Worm (Caenorhabditis elegans) whole organism, young adult: ENCODE results near the gene cyb-1.

ENCODE experiments used
- B0261.1 ChIP-seq: sonication (generic microtip); optimal IDR thresholded peaks from 2 replicates; lab custom pipeline; 2016; ENCODE audit warnings: mild to moderate bottlenecking, missing genetic modification characterization, moderate library complexity, missing compliant biosample characterization
- C06A6.2 ChIP-seq: fragments of 200-800 bp; sonication (Bioruptor generic); conservative IDR thresholded peaks from 2 replicates; pipeline ENCODE4 v1.3.6; 2022; ENCODE audit warnings: missing genetic modification characterization, missing compliant biosample characterization
- D2030.7 ChIP-seq: fragments of 200-800 bp; sonication (Bioruptor generic); IDR thresholded peaks from 2 replicates; pipeline ENCODE4 v1.3.6; 2022; ENCODE audit warnings: missing genetic modification reagents, missing genetic modification characterization, missing compliant biosample characterization
- F22D6.2 ChIP-seq: sonication (generic microtip); optimal IDR thresholded peaks from 2 replicates; lab custom pipeline; 2016; ENCODE audit warnings: mild to moderate bottlenecking, missing genetic modification characterization, missing compliant biosample characterization
- F37B4.10 ChIP-seq: fragments of 200-800 bp; sonication (Bioruptor generic); IDR thresholded peaks from 2 replicates; pipeline ENCODE4 v1.3.6; 2022; ENCODE audit warnings: missing genetic modification characterization, missing compliant biosample characterization
- Y79H2A.3 ChIP-seq: fragments of 200-800 bp; sonication (Bioruptor generic); conservative IDR thresholded peaks from 2 replicates; pipeline ENCODE4 v1.3.6; 2022; ENCODE audit warnings: missing genetic modification reagents, missing genetic modification characterization, missing compliant biosample characterization
- atf-7 ChIP-seq: sonication (generic microtip); optimal IDR thresholded peaks from 2 replicates; lab custom pipeline; 2017; ENCODE audit warnings: mild to moderate bottlenecking, missing genetic modification characterization, missing compliant biosample characterization
- attf-5 ChIP-seq: fragments of 200-800 bp; sonication (Bioruptor generic); optimal IDR thresholded peaks from 2 replicates; lab custom pipeline; 2018; ENCODE audit warnings: mild to moderate bottlenecking, missing genetic modification characterization, missing compliant biosample characterization
- cebp-1 ChIP-seq, 2 experiments: fragments of 200-800 bp in 1 of 2; sonication (Bioruptor generic) in 1 of 2; sonication (generic microtip) in 1 of 2; IDR thresholded peaks in 1 of 2; optimal IDR thresholded peaks in 1 of 2; 2 replicates each; pipeline versions ENCODE4 v1.3.6 to Lab custom; 2017 to 2022; ENCODE audit warnings: missing compliant biosample characterization in 2 of 2, missing genetic modification characterization in 2 of 2, mild to moderate bottlenecking in 1 of 2, missing genetic modification reagents in 1 of 2, moderate library complexity in 1 of 2
- cebp-2 ChIP-seq: fragments of 200-800 bp; sonication (Bioruptor generic); IDR thresholded peaks from 2 replicates; pipeline ENCODE4 v1.3.6; 2022; ENCODE audit warnings: missing genetic modification characterization, missing compliant biosample characterization
- ceh-91 ChIP-seq: fragments of 200-800 bp; sonication (Bioruptor generic); IDR thresholded peaks from 2 replicates; pipeline ENCODE4 v1.3.6; 2022; ENCODE audit warnings: missing genetic modification reagents, missing genetic modification characterization, missing compliant biosample characterization
- efl-1 ChIP-seq: fragments of 150-350 bp; optimal IDR thresholded peaks from 2 replicates; lab custom pipeline; 2014; ENCODE audit warnings: missing biosample characterization, missing genetic modification reagents, missing genetic modification characterization
- egl-44 ChIP-seq: fragments of 200-800 bp; sonication (Bioruptor generic); IDR thresholded peaks from 2 replicates; pipeline ENCODE4 v1.3.6; 2022; ENCODE audit warnings: missing genetic modification reagents, missing genetic modification characterization, missing compliant biosample characterization
- fkh-3 ChIP-seq: sonication (generic microtip); optimal IDR thresholded peaks from 2 replicates; lab custom pipeline; 2016; ENCODE audit warnings: mild to moderate bottlenecking, missing genetic modification characterization, missing compliant biosample characterization
- him-1 ChIP-seq: sonication (generic microtip); optimal IDR thresholded peaks from 2 replicates; lab custom pipeline; 2016; ENCODE audit warnings: missing genotype, missing genetic modification reagents, missing genetic modification characterization, missing compliant biosample characterization
- hmg-1.2 ChIP-seq: fragments of 200-800 bp; sonication (Bioruptor generic); IDR thresholded peaks from 2 replicates; pipeline ENCODE4 v1.3.6; 2022; ENCODE audit warnings: missing genetic modification reagents, missing genetic modification characterization, missing compliant biosample characterization
- lin-35 ChIP-seq, 3 experiments: fragments of 150-350 bp in 2 of 3; sonication (generic microtip) in 1 of 3; optimal IDR thresholded peaks; 2 replicates each; lab custom pipeline; 2014 to 2018; ENCODE audit warnings: missing biosample characterization in 3 of 3, missing genetic modification characterization in 3 of 3, missing genetic modification reagents in 3 of 3
- lin-40 ChIP-seq: sonication (generic microtip); optimal IDR thresholded peaks from 2 replicates; lab custom pipeline; 2016; ENCODE audit warnings: missing genetic modification characterization, mild to moderate bottlenecking, missing compliant biosample characterization, missing genotype, missing genetic modification reagents
- madf-10 ChIP-seq: sonication (generic microtip); optimal IDR thresholded peaks from 2 replicates; lab custom pipeline; 2016; ENCODE audit warnings: mild to moderate bottlenecking, missing genetic modification characterization, missing compliant biosample characterization
- madf-6 ChIP-seq: fragments of 200-800 bp; sonication (Bioruptor generic); IDR thresholded peaks from 2 replicates; pipeline ENCODE4 v1.3.6; 2022; ENCODE audit warnings: missing genetic modification reagents, missing genetic modification characterization, missing compliant biosample characterization
- mel-28 ChIP-seq: sonication (generic microtip); optimal IDR thresholded peaks from 2 replicates; lab custom pipeline; 2016; ENCODE audit warnings: borderline replicate concordance, mild to moderate bottlenecking, missing genetic modification characterization, missing compliant biosample characterization
- mxl-1 ChIP-seq: sonication (generic microtip); optimal IDR thresholded peaks from 2 replicates; lab custom pipeline; 2016; ENCODE audit warnings: missing genetic modification characterization, missing compliant biosample characterization
- nfya-1 ChIP-seq: sonication (generic microtip); optimal IDR thresholded peaks from 2 replicates; lab custom pipeline; 2017; ENCODE audit warnings: antibody characterized with exemption, missing compliant biosample characterization, missing genetic modification characterization, borderline replicate concordance; ENCODE audit not compliant: insufficient read depth
- nfya-2 ChIP-seq: fragments of 200-800 bp; sonication (Bioruptor generic); IDR thresholded peaks from 2 replicates; pipeline ENCODE4 v1.3.6; 2022; ENCODE audit warnings: missing genetic modification reagents, missing genetic modification characterization, missing compliant biosample characterization
- nhr-90 ChIP-seq: sonication (generic microtip); optimal IDR thresholded peaks from 2 replicates; lab custom pipeline; 2016; ENCODE audit warnings: missing genotype, mild to moderate bottlenecking, missing genetic modification characterization, missing compliant biosample characterization
- pbrm-1 ChIP-seq: fragments of 200-800 bp; sonication (Bioruptor generic); IDR thresholded peaks from 2 replicates; pipeline ENCODE4 v1.3.6; 2022; ENCODE audit warnings: missing genetic modification reagents, missing genetic modification characterization, missing compliant biosample characterization
- pha-4 ChIP-seq: fragments of 150-350 bp; sonication (generic microtip); optimal IDR thresholded peaks from 2 replicates; lab custom pipeline; 2014; ENCODE audit warnings: missing biosample characterization, missing genetic modification reagents, missing genetic modification characterization
- rcor-1 ChIP-seq: fragments of 200-800 bp; sonication (Bioruptor generic); IDR thresholded peaks from 2 replicates; pipeline ENCODE4 v1.3.6; 2022; ENCODE audit warnings: missing genetic modification reagents, missing genetic modification characterization, missing compliant biosample characterization
- somi-1 ChIP-seq: fragments of 200-800 bp; sonication (Bioruptor generic); optimal IDR thresholded peaks from 2 replicates; lab custom pipeline; 2018; ENCODE audit warnings: mild to moderate bottlenecking, missing genetic modification characterization, missing compliant biosample characterization
- tbp1 ChIP-seq: fragments of 200-800 bp; sonication (Bioruptor generic); optimal IDR thresholded peaks from 2 replicates; lab custom pipeline; 2018; ENCODE audit warnings: mild to moderate bottlenecking, missing genetic modification characterization, missing compliant biosample characterization
- tlf-1 ChIP-seq: fragments of 200-800 bp; sonication (Bioruptor generic); optimal IDR thresholded peaks from 2 replicates; lab custom pipeline; 2018; ENCODE audit warnings: mild to moderate bottlenecking, missing genetic modification characterization, missing compliant biosample characterization
- unc-130 ChIP-seq: sonication (generic microtip); optimal IDR thresholded peaks from 2 replicates; lab custom pipeline; 2016; ENCODE audit warnings: missing genetic modification reagents, missing genetic modification characterization, missing compliant biosample characterization
- zfh-2 ChIP-seq: fragments of 200-800 bp; sonication (Bioruptor generic); conservative IDR thresholded peaks from 2 replicates; pipeline ENCODE4 v1.3.6; 2022; ENCODE audit warnings: missing genetic modification reagents, missing genetic modification characterization, missing compliant biosample characterization
- ztf-18 ChIP-seq: sonication (generic microtip); optimal IDR thresholded peaks from 2 replicates; lab custom pipeline; 2016; ENCODE audit warnings: missing genotype, mild to moderate bottlenecking, missing genetic modification characterization, missing compliant biosample characterization
- ztf-25 ChIP-seq: fragments of 200-800 bp; sonication (Bioruptor generic); IDR thresholded peaks from 2 replicates; pipeline ENCODE4 v1.3.6; 2022; ENCODE audit warnings: missing genetic modification reagents, missing genetic modification characterization, missing compliant biosample characterization
- ztf-26 ChIP-seq: sonication (generic microtip); optimal IDR thresholded peaks from 2 replicates; lab custom pipeline; 2017; ENCODE audit warnings: missing genetic modification characterization, missing compliant biosample characterization
- ztf-6 ChIP-seq: fragments of 200-800 bp; sonication (Bioruptor generic); IDR thresholded peaks from 2 replicates; pipeline ENCODE4 v1.3.6; 2022; ENCODE audit warnings: missing genetic modification reagents, missing genetic modification characterization, missing compliant biosample characterization

cyb-1 gene

DNA sequence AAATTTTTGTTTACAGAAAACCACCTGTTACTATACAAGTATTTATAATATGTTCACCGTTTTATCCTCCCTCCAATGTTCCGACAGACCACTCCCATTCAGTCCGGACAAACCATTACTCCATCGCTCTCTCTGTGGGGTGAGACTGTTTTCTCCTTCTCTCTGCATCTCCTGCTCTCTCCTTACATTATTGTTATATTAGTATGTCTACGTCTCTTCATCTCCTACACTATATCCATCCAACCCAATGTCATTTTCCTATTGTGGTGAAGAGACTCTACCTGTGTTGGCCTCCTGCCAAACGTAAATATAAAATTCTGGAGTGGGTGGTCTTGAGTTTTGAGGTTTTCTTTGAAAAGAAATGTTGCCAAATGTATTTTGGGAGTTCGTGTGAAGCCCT lies 20.4 kb upstream of the cyb-1 start:
- TF ChIP-seq mel-28 (tag; lab: Kevin White, UChicago) (no peak), mxl-1 (tag; lab: Kevin White, UChicago) (no peak), F37B4.10 (GFP tag; lab: Robert Waterston, UW) (no peak), hmg-1.2 (GFP tag; lab: Robert Waterston, UW) (peak; percentile 90), rcor-1 (no peak), B0261.1 (tag; lab: Kevin White, UChicago) (no peak)
- TF ChIP-seq, all 124 proteins: peak for 1

DNA sequence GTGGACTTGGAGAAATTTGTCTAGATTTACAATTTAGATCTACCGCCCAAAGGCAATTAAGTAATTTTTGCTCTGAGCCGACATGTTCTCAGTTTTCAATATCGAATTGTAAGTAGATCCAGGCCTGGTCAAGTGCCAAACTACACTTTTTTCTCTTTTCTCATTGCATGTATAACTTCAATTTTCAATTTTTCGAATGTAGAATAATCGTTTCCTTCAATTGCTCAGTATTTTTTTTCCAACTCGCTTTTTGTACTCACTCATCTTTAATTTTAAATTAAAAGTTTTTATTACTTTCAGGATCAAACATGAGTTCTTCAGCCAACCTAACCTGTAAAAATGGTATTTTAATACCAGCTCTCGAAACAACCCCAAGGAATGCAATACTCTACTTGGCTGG lies 18.7 kb upstream of the cyb-1 start, which contains the start of gene ncx-3:
ncx-3 (plus strand) TSS at position 301 of the 400 bp plus-strand sequence.
- TF ChIP-seq F22D6.2 (no peak), nfya-2 (GFP tag; lab: Robert Waterston, UW) (no peak), tbp1 (GFP tag; lab: Kevin White, UChicago) (no peak), tlf-1 (GFP tag; lab: Kevin White, UChicago) (no peak), pha-4 (tag; lab: Kevin White, UChicago) (no peak), cebp-2 (no peak), lin-40 (no peak), egl-44 (GFP tag; lab: Robert Waterston, UW) (no peak)

DNA sequence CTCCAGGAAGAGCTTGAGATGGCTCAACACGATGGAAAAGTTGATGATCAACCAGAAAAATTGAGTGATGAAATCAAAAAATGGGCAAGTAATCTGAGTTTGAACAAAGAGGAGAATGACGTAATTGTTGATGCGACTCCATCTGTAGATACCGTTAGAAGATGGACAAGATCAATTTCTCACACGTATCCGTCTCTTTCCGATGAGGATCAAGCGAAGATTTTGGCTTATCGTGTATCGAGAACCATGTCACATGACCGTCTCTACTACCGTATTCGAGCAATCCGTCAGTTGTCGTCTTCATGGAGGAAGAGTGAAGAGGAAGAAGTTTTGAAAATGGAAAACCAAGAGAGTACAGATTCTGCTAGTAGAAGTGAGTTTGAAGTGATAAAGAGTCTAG lies 16.9 kb upstream of the cyb-1 start:
- TF ChIP-seq egl-44 (GFP tag; lab: Robert Waterston, UW) (no peak), nhr-90 (tag; lab: Kevin White, UChicago) (no peak), nfya-1 (tag; lab: Kevin White, UChicago) (no peak), C06A6.2 (GFP tag; lab: Robert Waterston, UW) (no peak), lin-35 (GFP tag; optimal IDR thresholded peaks at IDR 0.05; lab: Kevin White, UChicago) (no peak), madf-10 (tag; lab: Kevin White, UChicago) (no peak), D2030.7 (GFP tag; lab: Robert Waterston, UW) (no peak), zfh-2 (GFP tag; lab: Robert Waterston, UW) (no peak), F37B4.10 (GFP tag; lab: Robert Waterston, UW) (no peak), efl-1 (GFP tag; lab: Kevin White, UChicago) (no peak), somi-1 (GFP tag; lab: Kevin White, UChicago) (no peak), ceh-91 (GFP tag; lab: Robert Waterston, UW) (no peak), ztf-6 (GFP tag; lab: Robert Waterston, UW) (no peak), Y79H2A.3 (no peak), tlf-1 (GFP tag; lab: Kevin White, UChicago) (no peak), atf-7 (tag; lab: Kevin White, UChicago) (no peak), madf-6 (GFP tag; lab: Robert Waterston, UW) (no peak), unc-130 (GFP tag; lab: Kevin White, UChicago) (no peak), cebp-1 (GFP tag; IDR thresholded peaks at IDR 0.05; lab: Robert Waterston, UW) (no peak), cebp-1 (tag; optimal IDR thresholded peaks at IDR 0.05; lab: Kevin White, UChicago) (no peak)
- TF ChIP-seq, all 124 proteins: peak for 0

DNA sequence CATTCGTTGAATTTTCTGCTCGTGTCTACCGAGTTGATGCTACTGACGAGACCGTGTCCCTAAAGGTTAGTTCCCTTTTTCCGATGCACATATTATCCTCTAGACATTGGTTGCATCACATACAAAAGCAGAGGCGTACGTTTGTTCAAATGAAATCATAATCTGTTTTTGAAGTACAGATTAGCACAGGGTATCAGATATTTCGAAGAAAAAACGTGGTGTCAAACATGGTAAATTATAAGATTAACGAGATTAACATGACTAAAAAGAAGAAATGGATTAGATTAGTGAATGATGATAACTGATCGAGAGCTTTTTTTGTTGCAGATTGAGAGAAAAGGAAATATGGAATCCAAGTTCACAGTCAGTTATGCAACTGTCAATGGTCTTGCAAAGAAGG lies 16.2 kb upstream of the cyb-1 start:
- TF ChIP-seq him-1 (tag; lab: Kevin White, UChicago) = no peak
- TF ChIP-seq ztf-25 (GFP tag; lab: Robert Waterston, UW) = no peak
- TF ChIP-seq pbrm-1 = no peak
- TF ChIP-seq attf-5 (GFP tag; lab: Kevin White, UChicago) = no peak
- no peak for TF ChIP-seq ztf-26 (tag; lab: Kevin White, UChicago)
- no peak for TF ChIP-seq ztf-18 (tag; lab: Kevin White, UChicago)
- TF ChIP-seq fkh-3 = no peak
- TF ChIP-seq, all 124 proteins: peak for 0
